Worm (Caenorhabditis elegans) whole organism, L4 larva: ENCODE results near the gene snr-5.

Source experiments
- F26F4.8 ChIP-seq: fragments of 200-800 bp; sonication (Bioruptor generic); conservative IDR thresholded peaks from 2 replicates; pipeline ENCODE4 v1.3.6; 2022; ENCODE audit warnings: missing genetic modification characterization, missing compliant biosample characterization
- T20F7.1 ChIP-seq: fragments of 200-800 bp; sonication (Bioruptor generic); optimal IDR thresholded peaks from 2 replicates; lab custom pipeline; 2018; ENCODE audit warnings: mild to moderate bottlenecking, missing genetic modification characterization, missing compliant biosample characterization
- Y75B8A.6 ChIP-seq: fragments of 200-800 bp; sonication (Bioruptor generic); IDR thresholded peaks from 2 replicates; pipeline ENCODE4 v1.3.6; 2022; ENCODE audit warnings: missing genetic modification reagents, missing genetic modification characterization, missing compliant biosample characterization
- aha-1 ChIP-seq: fragments of 150-350 bp; peaks from one replicate; lab custom pipeline; 2014; ENCODE audit warnings: missing biosample characterization, missing genetic modification characterization
- attf-4 ChIP-seq: sonication (generic microtip); optimal IDR thresholded peaks from 3 replicates; lab custom pipeline; 2017; ENCODE audit warnings: missing biosample characterization, missing genetic modification characterization
- ceh-32 ChIP-seq: sonication (generic microtip); optimal IDR thresholded peaks from 2 replicates; lab custom pipeline; 2016; ENCODE audit warnings: mild to moderate bottlenecking, missing genetic modification characterization, missing compliant biosample characterization; ENCODE audit not compliant: poor library complexity
- ceh-44 ChIP-seq: fragments of 200-800 bp; sonication (Bioruptor generic); IDR thresholded peaks from 2 replicates; pipeline ENCODE4 v1.3.6; 2022; ENCODE audit warnings: missing genetic modification reagents, missing genetic modification characterization, missing compliant biosample characterization
- ces-1 ChIP-seq: fragments of 150-350 bp; sonication (generic microtip); optimal IDR thresholded peaks from 4 replicates; lab custom pipeline; 2014; ENCODE audit warnings: missing biosample characterization, missing genetic modification reagents, missing genetic modification characterization
- daf-12 ChIP-seq: fragments of 150-350 bp; optimal IDR thresholded peaks from 2 replicates; lab custom pipeline; 2014; ENCODE audit warnings: missing biosample characterization, missing genetic modification reagents, missing genetic modification characterization
- daf-16 ChIP-seq, 3 experiments: sonication (generic microtip); optimal IDR thresholded peaks; 2 replicates each; lab custom pipeline; 2016 to 2017; ENCODE audit warnings: missing genetic modification characterization in 3 of 3, missing genetic modification reagents in 3 of 3, mild to moderate bottlenecking in 2 of 3, missing compliant biosample characterization in 2 of 3, missing biosample characterization in 1 of 3, moderate library complexity in 1 of 3
- dmd-6 ChIP-seq: fragments of 200-800 bp; sonication (Bioruptor generic); IDR thresholded peaks from 2 replicates; pipeline ENCODE4 v1.3.6; 2022; ENCODE audit warnings: missing genetic modification reagents, missing genetic modification characterization, missing compliant biosample characterization
- dmd-8 ChIP-seq: fragments of 200-800 bp; sonication (Bioruptor generic); IDR thresholded peaks from 2 replicates; pipeline ENCODE4 v1.3.6; 2022; ENCODE audit warnings: missing genetic modification characterization, missing compliant biosample characterization
- dpl-1 ChIP-seq: fragments of 150-350 bp; optimal IDR thresholded peaks from 2 replicates; lab custom pipeline; 2014; ENCODE audit warnings: missing biosample characterization, missing genetic modification reagents, missing genetic modification characterization
- fkh-10 ChIP-seq: fragments of 150-350 bp; optimal IDR thresholded peaks from 2 replicates; lab custom pipeline; 2014; ENCODE audit warnings: missing biosample characterization, missing genetic modification reagents, missing genetic modification characterization
- fos-1 ChIP-seq: fragments of 150-350 bp; optimal IDR thresholded peaks from 2 replicates; lab custom pipeline; 2014; ENCODE audit warnings: missing biosample characterization, missing genetic modification characterization
- hlh-11 ChIP-seq: fragments of 200-800 bp; sonication (Bioruptor generic); optimal IDR thresholded peaks from 2 replicates; lab custom pipeline; 2018; ENCODE audit warnings: mild to moderate bottlenecking, missing genetic modification characterization, missing compliant biosample characterization
- jun-1 ChIP-seq: fragments of 150-350 bp; optimal IDR thresholded peaks from 2 replicates; lab custom pipeline; 2014; ENCODE audit warnings: missing biosample characterization, missing genetic modification reagents, missing genetic modification characterization
- lin-29 ChIP-seq: fragments of 200-800 bp; sonication (Bioruptor generic); IDR thresholded peaks from 2 replicates; pipeline ENCODE4 v1.3.6; 2022; ENCODE audit warnings: missing genetic modification reagents, missing genetic modification characterization, missing compliant biosample characterization
- madf-9 ChIP-seq: fragments of 200-800 bp; sonication (Bioruptor generic); conservative IDR thresholded peaks from 2 replicates; pipeline ENCODE4 v1.3.6; 2022; ENCODE audit warnings: missing genetic modification reagents, missing genetic modification characterization, missing compliant biosample characterization
- mdt-29 ChIP-seq: fragments of 200-800 bp; sonication (Bioruptor generic); IDR thresholded peaks from 2 replicates; pipeline ENCODE4 v1.3.6; 2022; ENCODE audit warnings: missing genetic modification reagents, missing genetic modification characterization, missing compliant biosample characterization
- mxl-2 ChIP-seq: fragments of 200-800 bp; sonication (Bioruptor generic); conservative IDR thresholded peaks from 2 replicates; pipeline ENCODE4 v1.3.6; 2022; ENCODE audit warnings: missing genetic modification reagents, missing genetic modification characterization, missing compliant biosample characterization
- nhr-10 ChIP-seq: fragments of 150-350 bp; optimal IDR thresholded peaks from 2 replicates; lab custom pipeline; 2014; ENCODE audit warnings: missing biosample characterization, missing genetic modification characterization
- nhr-11 ChIP-seq: fragments of 150-350 bp; optimal IDR thresholded peaks from 2 replicates; lab custom pipeline; 2014; ENCODE audit warnings: missing biosample characterization, missing genetic modification characterization
- nhr-237 ChIP-seq: sonication (generic microtip); optimal IDR thresholded peaks from 2 replicates; lab custom pipeline; 2017; ENCODE audit warnings: missing biosample characterization, missing genetic modification characterization
- nhr-6 ChIP-seq: fragments of 150-350 bp; optimal IDR thresholded peaks from 2 replicates; lab custom pipeline; 2014; ENCODE audit warnings: missing biosample characterization, missing genetic modification characterization
- pqm-1 ChIP-seq: sonication (generic microtip); optimal IDR thresholded peaks from 2 replicates; lab custom pipeline; 2017; ENCODE audit warnings: missing biosample characterization, missing genetic modification characterization
- set-16 ChIP-seq: fragments of 200-800 bp; sonication (Bioruptor generic); IDR thresholded peaks from 2 replicates; pipeline ENCODE4 v1.3.6; 2022; ENCODE audit warnings: missing genetic modification reagents, missing genetic modification characterization, missing compliant biosample characterization
- skn-1 ChIP-seq: fragments of 150-350 bp; optimal IDR thresholded peaks from 2 replicates; lab custom pipeline; 2014; ENCODE audit warnings: missing biosample characterization, missing genetic modification characterization
- unc-62 ChIP-seq, 3 experiments: fragments of 150-350 bp in 1 of 3; sonication (generic microtip); optimal IDR thresholded peaks in 2 of 3; peaks in 1 of 3; 1 replicate in 1 of 3; 2 replicates in 2 of 3; lab custom pipeline; 2014 to 2017; ENCODE audit warnings: missing biosample characterization in 3 of 3, missing genetic modification characterization in 3 of 3, missing genetic modification reagents in 3 of 3, missing genotype in 1 of 3
- zfp-2 ChIP-seq: sonication (generic microtip); optimal IDR thresholded peaks from 2 replicates; lab custom pipeline; 2016; ENCODE audit warnings: mild to moderate bottlenecking, missing genetic modification characterization, missing compliant biosample characterization
- zip-2 ChIP-seq: fragments of 150-350 bp; optimal IDR thresholded peaks from 2 replicates; lab custom pipeline; 2014; ENCODE audit warnings: missing biosample characterization, missing genetic modification characterization

The snr-5 gene

ce11 chrIII:7832473-7832872 is 29.4 kb upstream of the snr-5 start:
- TF ChIP-seq skn-1: no peak
- TF ChIP-seq mdt-29: no peak
- no peak for TF ChIP-seq lin-29 (GFP tag; lab: Robert Waterston, UW)
- no peak for TF ChIP-seq nhr-11 (tag; lab: Kevin White, UChicago)
- TF ChIP-seq set-16 (GFP tag; lab: Robert Waterston, UW): no peak
- TF ChIP-seq dpl-1: no peak

ce11 chrIII:7834848-7835247 is 27.0 kb upstream of the snr-5 start:
- TF ChIP-seq dmd-8 (GFP tag; lab: Robert Waterston, UW) (no peak), daf-12 (tag; lab: Kevin White, UChicago) (no peak), fos-1 (tag; lab: Kevin White, UChicago) (no peak)

ce11 chrIII:7835684-7836083 is 26.2 kb upstream of the snr-5 start:
- peak in 1 of 2 experiments; percentile 13 for TF ChIP-seq unc-62 (GFP tag; optimal IDR thresholded peaks at IDR 0.05 in 1 of 2; lab: Kevin White, UChicago)
- no peak for TF ChIP-seq unc-62 (tag; optimal IDR thresholded peaks at IDR 0.05; lab: Kevin White, UChicago)
- TF ChIP-seq set-16 (GFP tag; lab: Robert Waterston, UW): no peak

- no peak for TF ChIP-seq F26F4.8 (GFP tag; lab: Robert Waterston, UW)
- no peak for TF ChIP-seq ces-1
- TF ChIP-seq zfp-2 (tag; lab: Kevin White, UChicago): no peak
- no peak for TF ChIP-seq nhr-6 (tag; lab: Kevin White, UChicago)
- TF ChIP-seq fkh-10 (GFP tag; lab: Kevin White, UChicago): no peak
- TF ChIP-seq pqm-1 (tag; lab: Kevin White, UChicago): no peak
- TF ChIP-seq jun-1 (tag; lab: Kevin White, UChicago): no peak
- no peak for TF ChIP-seq nhr-10 (tag; lab: Kevin White, UChicago)
- no peak for TF ChIP-seq ceh-44 (GFP tag; lab: Robert Waterston, UW)
- no peak for TF ChIP-seq daf-16 (GFP tag; optimal IDR thresholded peaks at IDR 0.05; lab: Kevin White, UChicago)
- TF ChIP-seq daf-16 (tag; optimal IDR thresholded peaks at IDR 0.05; lab: Kevin White, UChicago): no peak
- TF ChIP-seq mxl-2 (GFP tag; lab: Robert Waterston, UW): no peak
- TF ChIP-seq dmd-6 (GFP tag; lab: Robert Waterston, UW): no peak
- no peak for TF ChIP-seq Y75B8A.6 (GFP tag; lab: Robert Waterston, UW)
- TF ChIP-seq, all 104 proteins: peak for 0
Measured at ce11 chrIII:7837567-7837966, 24.3 kb upstream of the snr-5 start.

ce11 chrIII:7838907-7839642 is 22.8 kb upstream of the snr-5 start, which contains the start of gene ceh-23:
Gene ceh-23 (plus strand): TSS chrIII:7839592.
- no peak for TF ChIP-seq zip-2 (tag; lab: Kevin White, UChicago)
- TF ChIP-seq nhr-237: no peak
- no peak for TF ChIP-seq hlh-11 (tag; lab: Kevin White, UChicago)
- no peak for TF ChIP-seq zfp-2 (tag; lab: Kevin White, UChicago)
- no peak for TF ChIP-seq attf-4
- TF ChIP-seq ceh-32 (tag; lab: Kevin White, UChicago): no peak
- no peak for TF ChIP-seq T20F7.1

- TF ChIP-seq aha-1 (tag; lab: Kevin White, UChicago) (peak; percentile 59), madf-9 (no peak)
Measured at ce11 chrIII:7843536-7843935, 18.3 kb upstream of the snr-5 start, which contains the start of gene ZK652.8. Gene ZK652.8 (minus strand): TSS chrIII:7843636.
